Fruit fly (Drosophila melanogaster) S2 (cell line): ENCODE results near the gene sens.
A peak's percentile ranks its signal among the peaks of the same experiment; 100 is the strongest.

Source experiments
- CG8478 ChIP-seq: fragments of >200 bp; optimal IDR thresholded peaks from 2 replicates; lab custom pipeline; 2018
- CTCF ChIP-seq, 2 experiments: fragments of >200 bp; optimal IDR thresholded peaks; 2 replicates each; lab custom pipeline; 2018

Gene sens

dm6 chr3L:13420212-13420611, 19.3 kb upstream of the sens start:
- TF ChIP-seq CTCF (optimal IDR thresholded peaks at IDR 0.05; lab: Kevin White, UChicago), result no peak
- no peak for TF ChIP-seq CG8478 (lab: Kevin White, UChicago)

dm6 chr3L:13412886-13413224, 11.9 kb upstream of the sens start:
- TF ChIP-seq CG8478 (lab: Kevin White, UChicago) (no peak), CTCF (optimal IDR thresholded peaks at IDR 0.05; lab: Kevin White, UChicago) (no peak)

dm6 chr3L:13412200-13412885, 11.4 kb upstream of the sens start, which contains the start of the genes CG10222 and flr:
CG10222 (minus strand) TSS chr3L:13412453.
flr (plus strand) TSS chr3L:13412843.
- TF ChIP-seq CG8478 (lab: Kevin White, UChicago), result no peak

- TF ChIP-seq CG8478 (lab: Kevin White, UChicago), result no peak
- peak; percentile 81 to 96 for TF ChIP-seq CTCF (optimal IDR thresholded peaks at IDR 0.05; lab: Kevin White, UChicago)
Observed at dm6 chr3L:13410999-13411398, 10.1 kb upstream of the sens start.

- no peak for TF ChIP-seq CG8478 (lab: Kevin White, UChicago)
- no peak for TF ChIP-seq CTCF (optimal IDR thresholded peaks at IDR 0.05; lab: Kevin White, UChicago)
Observed at dm6 chr3L:13409809-13410521, 9.0 kb upstream of the sens start.

- TF ChIP-seq CTCF (optimal IDR thresholded peaks at IDR 0.05; lab: Kevin White, UChicago), result no peak
- TF ChIP-seq CG8478 (lab: Kevin White, UChicago), result no peak
Observed at dm6 chr3L:13406873-13407272, 5.9 kb upstream of the sens start.

dm6 chr3L:13403141-13403867, 2.4 kb upstream of the sens start:
- TF ChIP-seq CTCF (optimal IDR thresholded peaks at IDR 0.05; lab: Kevin White, UChicago), result no peak
- no peak for TF ChIP-seq CG8478 (lab: Kevin White, UChicago)

- TF ChIP-seq CG8478 (lab: Kevin White, UChicago) (no peak), CTCF (optimal IDR thresholded peaks at IDR 0.05; lab: Kevin White, UChicago) (no peak)
Observed at dm6 chr3L:13397656-13398055, 3.3 kb downstream of the sens start.

dm6 chr3L:13393538-13393937, 7.4 kb downstream of the sens start:
- TF ChIP-seq CG8478 (lab: Kevin White, UChicago) (no peak), CTCF (optimal IDR thresholded peaks at IDR 0.05; lab: Kevin White, UChicago) (no peak)

dm6 chr3L:13389834-13390233, 11.1 kb downstream of the sens start, which contains the start of gene Poc1:
Poc1 (minus strand) TSS chr3L:13390006.
- TF ChIP-seq CG8478 (lab: Kevin White, UChicago) (no peak), CTCF (optimal IDR thresholded peaks at IDR 0.05; lab: Kevin White, UChicago) (peak; percentile 91 to 92)

dm6 chr3L:13387608-13388007, 13.3 kb downstream of the sens start, which contains the start of gene CG10171:
CG10171 (minus strand) TSS chr3L:13387907.
- TF ChIP-seq CTCF (optimal IDR thresholded peaks at IDR 0.05; lab: Kevin White, UChicago) (peak; percentile 33 to 54), CG8478 (lab: Kevin White, UChicago) (no peak)

- TF ChIP-seq CG8478 (lab: Kevin White, UChicago) (no peak), CTCF (optimal IDR thresholded peaks at IDR 0.05; lab: Kevin White, UChicago) (no peak)
Observed at dm6 chr3L:13384489-13384888, 16.4 kb downstream of the sens start, which contains the start of gene CG14110. CG14110 (plus strand) TSS chr3L:13384789.

dm6 chr3L:13382061-13382815, 18.7 kb downstream of the sens start, which contains the start of gene ImpL1:
ImpL1 (plus strand) TSS chr3L:13382765.
- TF ChIP-seq CTCF (optimal IDR thresholded peaks at IDR 0.05; lab: Kevin White, UChicago) (no peak), CG8478 (lab: Kevin White, UChicago) (no peak)

- TF ChIP-seq CTCF (optimal IDR thresholded peaks at IDR 0.05; lab: Kevin White, UChicago), result no peak
- TF ChIP-seq CG8478 (lab: Kevin White, UChicago), result no peak
Observed at dm6 chr3L:13381160-13381559, 19.8 kb downstream of the sens start, which contains the start of gene CG14107. CG14107 (minus strand) TSS chr3L:13381346.
